Worm (Caenorhabditis elegans): ENCODE measurements around the gene hsp-17.

DNA sequence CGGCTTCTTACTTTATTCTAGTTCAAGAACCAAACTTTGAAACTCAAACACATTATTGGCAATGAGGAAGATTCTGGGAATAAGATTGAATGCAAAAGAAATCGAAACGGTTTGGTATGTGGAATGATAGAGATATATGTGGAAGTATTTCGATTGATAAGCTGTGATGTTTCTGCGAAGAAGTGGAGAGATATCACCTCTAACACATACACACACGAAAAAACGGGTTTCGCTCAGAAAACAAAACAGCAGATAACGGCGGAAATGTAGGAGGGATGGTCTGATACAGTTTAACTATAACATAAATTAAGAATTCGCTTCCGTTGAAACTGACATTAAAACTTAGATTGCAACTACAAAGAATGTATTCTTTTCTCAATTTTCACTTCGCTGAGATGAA, 15.5 kb upstream of the hsp-17 start:
- no peak for TF ChIP-seq flt-1 (GFP tag; IDR thresholded peaks at IDR 0.05)
- no peak for TF ChIP-seq klf-2 (GFP tag; conservative IDR thresholded peaks at IDR 0.05)
- no peak for TF ChIP-seq ztf-29 (GFP tag; IDR thresholded peaks at IDR 0.05)
